Worm (Caenorhabditis elegans): ENCODE measurements around the gene ZC504.1.

ce11 chrX:10437421-10437820 lies 30.5 kb downstream of the ZC504.1 start:
- TF ChIP-seq nhr-25 (tag; optimal IDR thresholded peaks at IDR 0.05) (no peak), nhr-237 (tag; optimal IDR thresholded peaks at IDR 0.05) (no peak), nhr-77 (tag; optimal IDR thresholded peaks at IDR 0.05) (no peak), R02D3.7 (tag; optimal IDR thresholded peaks at IDR 0.05) (no peak)

Measured in whole organism, L2 larva.